Worm (Caenorhabditis elegans) whole organism, mixed stage, embryonic: ENCODE results near the gene C44H4.6.

Experiments used
- M03D4.4 ChIP-seq: sonication (generic microtip); optimal IDR thresholded peaks from 2 replicates; lab custom pipeline; 2017; ENCODE audit warnings: mild to moderate bottlenecking, missing genetic modification characterization, missing compliant biosample characterization
- bed-3 ChIP-seq: fragments of 200-800 bp; sonication (Bioruptor generic); optimal IDR thresholded peaks from 3 replicates; lab custom pipeline; 2018; ENCODE audit warnings: mild to moderate bottlenecking, missing genetic modification characterization, moderate library complexity, missing compliant biosample characterization
- blmp-1 ChIP-seq: fragments of 150-350 bp; optimal IDR thresholded peaks from 2 replicates; lab custom pipeline; 2014; ENCODE audit warnings: missing biosample characterization, missing genetic modification characterization
- ceh-39 ChIP-seq: fragments of 150-350 bp; optimal IDR thresholded peaks from 2 replicates; lab custom pipeline; 2014; ENCODE audit warnings: missing biosample characterization, missing genetic modification characterization
- ceh-43 ChIP-seq: fragments of 200-800 bp; sonication (Bioruptor generic); optimal IDR thresholded peaks from 2 replicates; lab custom pipeline; 2018; ENCODE audit warnings: mild to moderate bottlenecking, missing genetic modification characterization, moderate library complexity, missing compliant biosample characterization
- ceh-83 ChIP-seq: fragments of 200-800 bp; sonication (Bioruptor generic); optimal IDR thresholded peaks from 2 replicates; lab custom pipeline; 2018; ENCODE audit warnings: mild to moderate bottlenecking, missing genetic modification characterization, missing compliant biosample characterization
- ces-1 ChIP-seq: fragments of 150-350 bp; optimal IDR thresholded peaks from 2 replicates; lab custom pipeline; 2014; ENCODE audit warnings: missing biosample characterization, missing genetic modification reagents, missing genetic modification characterization
- cnd-1 ChIP-seq: fragments of 200-800 bp; sonication (Bioruptor generic); optimal IDR thresholded peaks from 2 replicates; lab custom pipeline; 2018; ENCODE audit warnings: mild to moderate bottlenecking, missing genetic modification characterization, missing compliant biosample characterization
- drap-1 ChIP-seq: fragments of 200-800 bp; sonication (Bioruptor generic); optimal IDR thresholded peaks from 3 replicates; lab custom pipeline; 2018; ENCODE audit warnings: mild to moderate bottlenecking, missing genetic modification characterization, missing compliant biosample characterization
- elt-1 ChIP-seq: sonication (generic microtip); optimal IDR thresholded peaks from 2 replicates; lab custom pipeline; 2017; ENCODE audit warnings: missing genetic modification characterization, mild to moderate bottlenecking, missing compliant biosample characterization, antibody characterized with exemption, moderate library complexity, borderline replicate concordance; ENCODE audit not compliant: insufficient read depth
- elt-3 ChIP-seq: fragments of 150-350 bp; optimal IDR thresholded peaks from 2 replicates; lab custom pipeline; 2014; ENCODE audit warnings: missing biosample characterization, missing genetic modification characterization
- flh-1 ChIP-seq: fragments of 200-800 bp; sonication (Bioruptor generic); optimal IDR thresholded peaks from 2 replicates; lab custom pipeline; 2018; ENCODE audit warnings: mild to moderate bottlenecking, missing genetic modification characterization, moderate library complexity, missing compliant biosample characterization
- ham-2 ChIP-seq: fragments of 200-800 bp; sonication (Bioruptor generic); optimal IDR thresholded peaks from 2 replicates; lab custom pipeline; 2018; ENCODE audit warnings: mild to moderate bottlenecking, missing genetic modification characterization, missing compliant biosample characterization
- hlh-1 ChIP-seq: fragments of 150-350 bp; optimal IDR thresholded peaks from 2 replicates; lab custom pipeline; 2014; ENCODE audit warnings: missing biosample characterization, missing genetic modification reagents, missing genetic modification characterization
- lin-13 ChIP-seq: fragments of 150-350 bp; optimal IDR thresholded peaks from 2 replicates; lab custom pipeline; 2014; ENCODE audit warnings: missing biosample characterization, missing genetic modification characterization
- lin-32 ChIP-seq: fragments of 200-800 bp; sonication (Bioruptor generic); optimal IDR thresholded peaks from 2 replicates; lab custom pipeline; 2018; ENCODE audit warnings: mild to moderate bottlenecking, missing genetic modification characterization, missing compliant biosample characterization
- lsy-2 ChIP-seq: fragments of 150-350 bp; optimal IDR thresholded peaks from 2 replicates; lab custom pipeline; 2014; ENCODE audit warnings: missing biosample characterization, missing genetic modification characterization
- mab-5 ChIP-seq: fragments of 150-350 bp; optimal IDR thresholded peaks from 2 replicates; lab custom pipeline; 2014; ENCODE audit warnings: missing biosample characterization, missing genetic modification characterization
- mep-1 ChIP-seq: fragments of 150-350 bp; optimal IDR thresholded peaks from 2 replicates; lab custom pipeline; 2017; ENCODE audit warnings: missing biosample characterization, missing genetic modification reagents, missing genetic modification characterization, inconsistent platforms
- mls-2 ChIP-seq: sonication (generic microtip); optimal IDR thresholded peaks from 2 replicates; lab custom pipeline; 2016; ENCODE audit warnings: mild to moderate bottlenecking, missing genetic modification characterization, moderate library complexity, missing compliant biosample characterization
- nhr-12 ChIP-seq: fragments of 150-350 bp; optimal IDR thresholded peaks from 2 replicates; lab custom pipeline; 2014; ENCODE audit warnings: missing biosample characterization, missing genetic modification characterization
- nhr-237 ChIP-seq: fragments of 150-350 bp; optimal IDR thresholded peaks from 2 replicates; lab custom pipeline; 2014; ENCODE audit warnings: missing biosample characterization, missing genetic modification characterization
- nhr-28 ChIP-seq: fragments of 150-350 bp; optimal IDR thresholded peaks from 2 replicates; lab custom pipeline; 2014; ENCODE audit warnings: missing biosample characterization, missing genetic modification characterization
- nhr-76 ChIP-seq: sonication (generic microtip); optimal IDR thresholded peaks from 2 replicates; lab custom pipeline; 2017; ENCODE audit warnings: missing biosample characterization, missing genetic modification characterization
- pha-4 ChIP-seq: fragments of 150-350 bp; optimal IDR thresholded peaks from 2 replicates; lab custom pipeline; 2018; ENCODE audit warnings: missing biosample characterization, missing genetic modification reagents, missing genetic modification characterization
- sem-2 ChIP-seq: fragments of 200-800 bp; sonication (Bioruptor generic); optimal IDR thresholded peaks from 2 replicates; lab custom pipeline; 2018; ENCODE audit warnings: mild to moderate bottlenecking, missing genetic modification characterization, missing compliant biosample characterization
- snpc-4 ChIP-seq: fragments of 150-350 bp; optimal IDR thresholded peaks from 2 replicates; lab custom pipeline; 2014; ENCODE audit warnings: missing biosample characterization, missing genetic modification characterization
- sptf-1 ChIP-seq: sonication (generic microtip); optimal IDR thresholded peaks from 2 replicates; lab custom pipeline; 2017; ENCODE audit warnings: mild to moderate bottlenecking, missing genetic modification characterization, moderate library complexity, missing compliant biosample characterization
- tbx-8 ChIP-seq: fragments of 200-800 bp; sonication (Bioruptor generic); optimal IDR thresholded peaks from 2 replicates; lab custom pipeline; 2018; ENCODE audit warnings: mild to moderate bottlenecking, missing genetic modification characterization, moderate library complexity, missing compliant biosample characterization
- unc-120 ChIP-seq: sonication (generic microtip); optimal IDR thresholded peaks from 2 replicates; lab custom pipeline; 2017; ENCODE audit warnings: missing genetic modification characterization, missing compliant biosample characterization; ENCODE audit not compliant: poor library complexity, severe bottlenecking
- unc-39 ChIP-seq: fragments of 150-350 bp; optimal IDR thresholded peaks from 2 replicates; lab custom pipeline; 2014; ENCODE audit warnings: missing biosample characterization, missing genetic modification characterization
- unc-62 ChIP-seq: fragments of 150-350 bp; optimal IDR thresholded peaks from 2 replicates; lab custom pipeline; 2014; ENCODE audit warnings: missing biosample characterization, missing genetic modification reagents, missing genetic modification characterization
- zip-8 ChIP-seq: fragments of 150-350 bp; optimal IDR thresholded peaks from 2 replicates; lab custom pipeline; 2014; ENCODE audit warnings: missing biosample characterization, missing genetic modification characterization
- ztf-11 ChIP-seq: fragments of 150-350 bp; optimal IDR thresholded peaks from 2 replicates; lab custom pipeline; 2014; ENCODE audit warnings: missing biosample characterization, missing genetic modification characterization

C44H4.6 gene

DNA sequence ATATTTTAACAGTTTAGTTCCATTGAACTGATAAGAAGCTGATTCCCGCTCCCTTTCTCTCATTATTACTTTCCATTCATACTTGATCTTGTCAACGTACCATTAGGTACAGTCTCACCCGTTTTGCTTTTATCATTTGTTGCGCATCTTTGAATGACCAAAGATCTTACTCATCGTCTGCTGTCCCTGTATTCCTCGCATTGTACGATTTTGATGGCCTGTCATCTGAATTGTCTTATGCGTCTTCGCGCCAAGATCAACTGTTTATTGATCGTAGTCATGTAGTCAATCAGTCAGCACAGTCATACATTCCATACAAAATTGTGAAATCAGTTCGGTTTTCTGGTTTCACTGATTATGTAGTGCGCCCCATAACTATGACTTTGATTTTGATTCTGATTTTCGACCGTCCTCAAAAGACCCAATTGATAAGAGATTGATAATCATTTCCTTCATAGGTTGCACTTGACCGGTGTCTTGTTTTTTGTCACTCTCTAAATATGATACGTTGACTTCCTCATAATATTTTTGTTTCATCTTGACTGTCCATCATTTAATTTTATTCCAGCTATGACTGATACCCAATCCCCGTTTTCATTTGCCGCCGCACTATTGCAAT lies 41.1 kb downstream of the C44H4.6 start, which contains the start of gene nhr-3:
TSS of gene nhr-3 (plus strand) at position 569 of the 619 bp plus-strand sequence.
- TF ChIP-seq unc-120 (tag; lab: Kevin White, UChicago) (no peak), ces-1 (GFP tag; lab: Kevin White, UChicago) (no peak), nhr-28 (tag; lab: Kevin White, UChicago) (no peak), ztf-11 (tag; lab: Kevin White, UChicago) (no peak), hlh-1 (tag; lab: Kevin White, UChicago) (no peak), bed-3 (GFP tag; lab: Kevin White, UChicago) (no peak), unc-39 (tag; lab: Kevin White, UChicago) (no peak), nhr-12 (tag; lab: Kevin White, UChicago) (no peak), zip-8 (tag; lab: Kevin White, UChicago) (no peak), mab-5 (tag; lab: Kevin White, UChicago) (no peak), sem-2 (GFP tag; lab: Kevin White, UChicago) (no peak), M03D4.4 (tag; lab: Kevin White, UChicago) (no peak), pha-4 (tag; lab: Kevin White, UChicago) (no peak), sptf-1 (no peak), mls-2 (tag; lab: Kevin White, UChicago) (no peak), elt-3 (peak; percentile 36), lin-32 (GFP tag; lab: Kevin White, UChicago) (no peak), tbx-8 (no peak), ceh-43 (no peak), unc-62 (GFP tag; lab: Kevin White, UChicago) (peak; percentile 57), lin-13 (tag; lab: Kevin White, UChicago) (no peak), lsy-2 (no peak), blmp-1 (peak; percentile 36), nhr-76 (tag; lab: Kevin White, UChicago) (no peak), mep-1 (tag; lab: Kevin White, UChicago) (no peak), ham-2 (GFP tag; lab: Kevin White, UChicago) (no peak), ceh-39 (tag; lab: Kevin White, UChicago) (no peak), snpc-4 (no peak), elt-1 (peak; percentile 82), flh-1 (GFP tag; lab: Kevin White, UChicago) (no peak), cnd-1 (tag; lab: Kevin White, UChicago) (no peak), ceh-83 (GFP tag; lab: Kevin White, UChicago) (no peak), drap-1 (GFP tag; lab: Kevin White, UChicago) (no peak)

- TF ChIP-seq lin-32 (GFP tag; lab: Kevin White, UChicago) (no peak), unc-39 (tag; lab: Kevin White, UChicago) (no peak), ceh-43 (no peak), hlh-1 (tag; lab: Kevin White, UChicago) (peak; percentile 39), lsy-2 (peak; percentile 26), unc-62 (GFP tag; lab: Kevin White, UChicago) (peak; percentile 39), ztf-11 (tag; lab: Kevin White, UChicago) (no peak), unc-120 (tag; lab: Kevin White, UChicago) (peak; percentile 62), lin-13 (tag; lab: Kevin White, UChicago) (no peak), cnd-1 (tag; lab: Kevin White, UChicago) (no peak), nhr-237 (peak; percentile 62), ces-1 (GFP tag; lab: Kevin White, UChicago) (peak; percentile 25), mab-5 (tag; lab: Kevin White, UChicago) (no peak)
These were observed 41.7 kb downstream of the C44H4.6 start for ce11 chrX:14557352-14557935.

DNA sequence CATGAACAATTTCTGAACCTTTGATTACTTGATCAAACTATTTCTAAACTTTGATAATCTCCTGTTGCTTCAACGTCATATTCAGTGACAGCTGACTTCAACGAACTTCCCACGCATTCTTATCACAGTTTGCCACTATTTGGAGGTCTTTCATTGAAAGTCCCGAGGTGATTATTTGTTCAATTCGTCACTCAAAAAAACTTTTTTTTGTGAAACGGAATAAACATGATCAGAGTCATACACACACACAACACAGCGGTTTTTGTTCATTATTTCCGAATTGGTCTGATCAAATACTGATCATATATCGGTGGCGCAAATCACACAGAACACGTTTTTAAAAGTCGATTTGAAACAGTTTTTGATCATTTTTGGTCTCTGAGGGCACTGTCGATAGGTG lies 42.7 kb downstream of the C44H4.6 start:
- TF ChIP-seq mab-5 (tag; lab: Kevin White, UChicago) (no peak), lsy-2 (no peak), sptf-1 (no peak), flh-1 (GFP tag; lab: Kevin White, UChicago) (no peak), mls-2 (tag; lab: Kevin White, UChicago) (no peak)
